Worm (Caenorhabditis elegans) whole organism, young adult: ENCODE data around the gene znf-782.
"Not testable (repeated sequence)": the region's sequence is repeated elsewhere in the genome, so short reads cannot be mapped to it uniquely, and the experiment has no call there.

Source experiments
- B0336.3 ChIP-seq: fragments of 200-800 bp; sonication (Bioruptor generic); IDR thresholded peaks from 2 replicates; pipeline ENCODE4 v1.3.6; 2022; ENCODE audit warnings: missing genetic modification characterization, missing compliant biosample characterization
- D2030.7 ChIP-seq: fragments of 200-800 bp; sonication (Bioruptor generic); IDR thresholded peaks from 2 replicates; pipeline ENCODE4 v1.3.6; 2022; ENCODE audit warnings: missing genetic modification reagents, missing genetic modification characterization, missing compliant biosample characterization
- F22D6.2 ChIP-seq: sonication (generic microtip); optimal IDR thresholded peaks from 2 replicates; lab custom pipeline; 2016; ENCODE audit warnings: mild to moderate bottlenecking, missing genetic modification characterization, missing compliant biosample characterization
- F39B2.1 ChIP-seq: fragments of 200-800 bp; sonication (Bioruptor generic); IDR thresholded peaks from 2 replicates; pipeline ENCODE4 v1.3.6; 2022; ENCODE audit warnings: missing genetic modification reagents, missing genetic modification characterization, missing compliant biosample characterization
- T26A5.8 ChIP-seq: sonication (generic microtip); optimal IDR thresholded peaks from 2 replicates; lab custom pipeline; 2016; ENCODE audit warnings: missing genetic modification characterization, missing compliant biosample characterization
- Y53G8AR.9 ChIP-seq: fragments of 200-800 bp; sonication (Bioruptor generic); conservative IDR thresholded peaks from 2 replicates; pipeline ENCODE4 v1.3.6; 2022; ENCODE audit warnings: missing genetic modification reagents, missing genetic modification characterization, missing compliant biosample characterization
- ama-1 ChIP-seq, 3 experiments: fragments of 150-350 bp in 1 of 3; sonication (generic microtip) in 2 of 3; optimal IDR thresholded peaks; 2 replicates each; lab custom pipeline; 2014 to 2018; ENCODE audit warnings: missing biosample characterization in 2 of 3, missing genetic modification characterization in 2 of 3, missing genetic modification reagents in 2 of 3
- attf-3 ChIP-seq: fragments of 200-800 bp; sonication (Bioruptor generic); conservative IDR thresholded peaks from 2 replicates; pipeline ENCODE4 v1.3.6; 2022; ENCODE audit warnings: missing genetic modification reagents, missing genetic modification characterization, missing compliant biosample characterization
- ccch-3 ChIP-seq: fragments of 200-800 bp; sonication (Bioruptor generic); optimal IDR thresholded peaks from 2 replicates; lab custom pipeline; 2018; ENCODE audit warnings: mild to moderate bottlenecking, missing genetic modification characterization, missing compliant biosample characterization
- ceh-40 ChIP-seq: fragments of 200-800 bp; sonication (Bioruptor generic); IDR thresholded peaks from 2 replicates; pipeline ENCODE4 v1.3.6; 2022; ENCODE audit warnings: missing genetic modification characterization, missing compliant biosample characterization
- dox-1 ChIP-seq: fragments of 200-800 bp; sonication (Bioruptor generic); IDR thresholded peaks from 2 replicates; pipeline ENCODE4 v1.3.6; 2022; ENCODE audit warnings: missing genetic modification reagents, missing genetic modification characterization, missing compliant biosample characterization
- dpl-1 ChIP-seq: fragments of 150-350 bp; optimal IDR thresholded peaks from 2 replicates; lab custom pipeline; 2014; ENCODE audit warnings: missing biosample characterization, missing genetic modification reagents, missing genetic modification characterization
- efl-1 ChIP-seq: fragments of 150-350 bp; optimal IDR thresholded peaks from 2 replicates; lab custom pipeline; 2014; ENCODE audit warnings: missing biosample characterization, missing genetic modification reagents, missing genetic modification characterization
- egrh-3 ChIP-seq: fragments of 200-800 bp; sonication (Bioruptor generic); IDR thresholded peaks from 2 replicates; pipeline ENCODE4 v1.3.6; 2022; ENCODE audit warnings: missing genetic modification reagents, missing genetic modification characterization, missing compliant biosample characterization
- him-1 ChIP-seq: sonication (generic microtip); optimal IDR thresholded peaks from 2 replicates; lab custom pipeline; 2016; ENCODE audit warnings: missing genotype, missing genetic modification reagents, missing genetic modification characterization, missing compliant biosample characterization
- hmg-1.2 ChIP-seq: fragments of 200-800 bp; sonication (Bioruptor generic); IDR thresholded peaks from 2 replicates; pipeline ENCODE4 v1.3.6; 2022; ENCODE audit warnings: missing genetic modification reagents, missing genetic modification characterization, missing compliant biosample characterization
- lin-35 ChIP-seq, 3 experiments: fragments of 150-350 bp in 2 of 3; sonication (generic microtip) in 1 of 3; optimal IDR thresholded peaks; 2 replicates each; lab custom pipeline; 2014 to 2018; ENCODE audit warnings: missing biosample characterization in 3 of 3, missing genetic modification characterization in 3 of 3, missing genetic modification reagents in 3 of 3
- lin-40 ChIP-seq: sonication (generic microtip); optimal IDR thresholded peaks from 2 replicates; lab custom pipeline; 2016; ENCODE audit warnings: missing genetic modification characterization, mild to moderate bottlenecking, missing compliant biosample characterization, missing genotype, missing genetic modification reagents
- lin-54 ChIP-seq: fragments of 200-800 bp; sonication (Bioruptor generic); optimal IDR thresholded peaks from 2 replicates; lab custom pipeline; 2018; ENCODE audit warnings: mild to moderate bottlenecking, missing genetic modification characterization, missing compliant biosample characterization
- mcd-1 ChIP-seq: fragments of 200-800 bp; sonication (Bioruptor generic); IDR thresholded peaks from 2 replicates; pipeline ENCODE4 v1.3.6; 2022; ENCODE audit warnings: missing genetic modification reagents, missing genetic modification characterization, missing compliant biosample characterization
- nfya-2 ChIP-seq: fragments of 200-800 bp; sonication (Bioruptor generic); IDR thresholded peaks from 2 replicates; pipeline ENCODE4 v1.3.6; 2022; ENCODE audit warnings: missing genetic modification reagents, missing genetic modification characterization, missing compliant biosample characterization
- nhr-80 ChIP-seq: sonication (generic microtip); optimal IDR thresholded peaks from 2 replicates; lab custom pipeline; 2016; ENCODE audit warnings: missing genetic modification characterization, missing compliant biosample characterization
- sdz-38 ChIP-seq: sonication (generic microtip); optimal IDR thresholded peaks from 2 replicates; lab custom pipeline; 2016; ENCODE audit warnings: missing genotype, missing genetic modification characterization, missing compliant biosample characterization
- snpc-1.1 ChIP-seq: sonication (generic microtip); optimal IDR thresholded peaks from 2 replicates; lab custom pipeline; 2017; ENCODE audit warnings: missing genetic modification characterization, mild to moderate bottlenecking, missing compliant biosample characterization, antibody characterized with exemption, moderate library complexity, missing genotype, missing genetic modification reagents; ENCODE audit not compliant: insufficient read depth
- snpc-4 ChIP-seq, 5 experiments: fragments of 150-350 bp in 1 of 5; sonication (generic microtip) in 4 of 5; optimal IDR thresholded peaks; 2 replicates each; lab custom pipeline; 2014 to 2018; ENCODE audit warnings: missing genetic modification characterization in 5 of 5, missing biosample characterization in 3 of 5, antibody characterized with exemption in 2 of 5, mild to moderate bottlenecking in 2 of 5, missing compliant biosample characterization in 2 of 5, missing genotype in 2 of 5, moderate library complexity in 2 of 5, missing genetic modification reagents in 1 of 5
- xnd-1 ChIP-seq: sonication (generic microtip); optimal IDR thresholded peaks from 2 replicates; lab custom pipeline; 2016; ENCODE audit warnings: missing genotype, missing genetic modification reagents, missing genetic modification characterization, missing compliant biosample characterization
- zfh-2 ChIP-seq: fragments of 200-800 bp; sonication (Bioruptor generic); conservative IDR thresholded peaks from 2 replicates; pipeline ENCODE4 v1.3.6; 2022; ENCODE audit warnings: missing genetic modification reagents, missing genetic modification characterization, missing compliant biosample characterization
- ztf-6 ChIP-seq: fragments of 200-800 bp; sonication (Bioruptor generic); IDR thresholded peaks from 2 replicates; pipeline ENCODE4 v1.3.6; 2022; ENCODE audit warnings: missing genetic modification reagents, missing genetic modification characterization, missing compliant biosample characterization

znf-782 gene

ce11 chrIV:1061689-1062088 is 5.6 kb downstream of the znf-782 start:
- TF ChIP-seq hmg-1.2 (peak; percentile 64), snpc-4 (tag; optimal IDR thresholded peaks at IDR 0.05; lab: Kevin White, UChicago) (peak in 3 of 4 experiments; percentile 24 to 91 (median 85))
- TF ChIP-seq snpc-4 (GFP tag; optimal IDR thresholded peaks at IDR 0.05; lab: Kevin White, UChicago) = not testable (repeated sequence)
- TF ChIP-seq, all 124 proteins: peak for 2; not testable (repeated sequence) for 122

- TF ChIP-seq nfya-2 (GFP tag; lab: Robert Waterston, UW) (no peak), ztf-6 (GFP tag; lab: Robert Waterston, UW) (no peak), ceh-40 (GFP tag; lab: Robert Waterston, UW) (no peak), nhr-80 (tag; lab: Kevin White, UChicago) (no peak), snpc-4 (GFP tag; optimal IDR thresholded peaks at IDR 0.05; lab: Kevin White, UChicago) (no peak), snpc-4 (tag; optimal IDR thresholded peaks at IDR 0.05; lab: Kevin White, UChicago) (no peak), sdz-38 (no peak), attf-3 (GFP tag; lab: Robert Waterston, UW) (peak; percentile 72), ccch-3 (GFP tag; lab: Kevin White, UChicago) (no peak)
- TF ChIP-seq, all 124 proteins: peak for 1
Observed at ce11 chrIV:1058504-1058903, 8.8 kb downstream of the znf-782 start.

- TF ChIP-seq snpc-1.1 (tag; lab: Kevin White, UChicago) (no peak), attf-3 (GFP tag; lab: Robert Waterston, UW) (peak; percentile 94)
- TF ChIP-seq, all 124 proteins: peak for 1
Observed at ce11 chrIV:1056263-1056942, 10.9 kb downstream of the znf-782 start, which contains the start of the genes Y55F3AM.13 and mrps-25. Gene Y55F3AM.13, minus strand, starts transcription at chrIV:1056313. Gene mrps-25, plus strand, starts transcription at chrIV:1056892.

- TF ChIP-seq zfh-2 (peak; percentile 85), dox-1 (GFP tag; lab: Robert Waterston, UW) (peak; percentile 12; the same call in 1 of the 2 replicates), egrh-3 (GFP tag; lab: Robert Waterston, UW) (peak; percentile 66; the same call in 1 of the 2 replicates), dpl-1 (no peak)
- TF ChIP-seq, all 124 proteins: peak for 3
Observed at ce11 chrIV:1055734-1056133, 11.6 kb downstream of the znf-782 start.

- TF ChIP-seq lin-54 (no peak), Y53G8AR.9 (GFP tag; lab: Robert Waterston, UW) (no peak), lin-35 (GFP tag; optimal IDR thresholded peaks at IDR 0.05; lab: Kevin White, UChicago) (peak in 1 of 3 experiments; percentile 40), him-1 (no peak), F22D6.2 (tag; lab: Kevin White, UChicago) (no peak), ama-1 (optimal IDR thresholded peaks at IDR 0.05; lab: Kevin White, UChicago) (no peak), ama-1 (GFP tag; optimal IDR thresholded peaks at IDR 0.05; lab: Kevin White, UChicago) (no peak), T26A5.8 (tag; lab: Kevin White, UChicago) (no peak), D2030.7 (GFP tag; lab: Robert Waterston, UW) (no peak), attf-3 (GFP tag; lab: Robert Waterston, UW) (peak; percentile 96), xnd-1 (tag; lab: Kevin White, UChicago) (no peak), mcd-1 (peak; percentile 19; the same call in 1 of the 2 replicates), efl-1 (GFP tag; lab: Kevin White, UChicago) (no peak), F39B2.1 (GFP tag; lab: Robert Waterston, UW) (no peak), lin-40 (tag; lab: Kevin White, UChicago) (no peak), B0336.3 (no peak)
- TF ChIP-seq, all 124 proteins: peak for 3
Observed at ce11 chrIV:1054736-1055135, 12.6 kb downstream of the znf-782 start, which contains the start of gene dcap-1. Gene dcap-1, minus strand, starts transcription at chrIV:1054794.
